Worm (Caenorhabditis elegans) whole organism, L3 larva: Measurements from ENCODE around the gene nas-7.

Source experiments
- aly-2 ChIP-seq: fragments of 150-350 bp; optimal IDR thresholded peaks from 2 replicates; lab custom pipeline; 2014; ENCODE audit warnings: missing biosample characterization, missing genetic modification characterization
- fkh-10 ChIP-seq: sonication (generic microtip); optimal IDR thresholded peaks from 2 replicates; lab custom pipeline; 2017; ENCODE audit warnings: missing biosample characterization, missing genetic modification reagents, missing genetic modification characterization
- nhr-23 ChIP-seq: fragments of 150-350 bp; optimal IDR thresholded peaks from 2 replicates; lab custom pipeline; 2014; ENCODE audit warnings: missing biosample characterization, missing genetic modification reagents, missing genetic modification characterization
- pqm-1 ChIP-seq: fragments of 150-350 bp; optimal IDR thresholded peaks from 2 replicates; lab custom pipeline; 2017; ENCODE audit warnings: missing biosample characterization, missing genetic modification characterization, inconsistent platforms
- snpc-4 ChIP-seq: fragments of 150-350 bp; optimal IDR thresholded peaks from 2 replicates; lab custom pipeline; 2014; ENCODE audit warnings: missing biosample characterization, missing genetic modification characterization

DNA sequence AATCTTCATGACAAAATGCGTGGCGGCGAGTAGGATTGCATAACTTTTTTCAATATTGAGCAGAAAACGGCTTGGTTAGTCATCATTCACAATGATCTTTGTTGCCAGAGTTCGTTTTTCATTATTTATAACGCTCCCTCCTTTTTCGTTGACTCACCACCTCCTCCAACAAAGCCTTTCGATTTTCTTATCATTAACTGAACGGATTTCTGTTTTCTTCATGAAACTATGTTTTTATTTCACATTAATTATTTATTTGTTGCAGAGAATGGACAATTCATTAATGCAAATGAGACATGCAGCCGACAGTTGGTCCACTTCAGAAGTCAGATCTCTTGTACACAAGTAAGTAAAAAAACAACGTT lies 7.9 kb downstream of the nas-7 start, which contains the start of gene bath-44:
- no peak for TF ChIP-seq snpc-4 (tag; lab: Kevin White, UChicago)
- TF ChIP-seq fkh-10 (GFP tag; lab: Kevin White, UChicago): no peak
- no peak for TF ChIP-seq aly-2
- no peak for TF ChIP-seq nhr-23 (tag; lab: Kevin White, UChicago)
- no peak for TF ChIP-seq pqm-1 (tag; lab: Kevin White, UChicago)
